Worm (Caenorhabditis elegans): ENCODE data around the gene frpr-9.
A peak's percentile ranks its signal among the peaks of the same experiment; 100 is the strongest.

Gene frpr-9

ce11 chrV:11034748-11035147 lies 42.9 kb downstream of the frpr-9 start, which contains the start of gene pptr-2:
pptr-2 (minus strand) TSS chrV:11034931.
- no peak for TF ChIP-seq unc-62 (GFP tag; optimal IDR thresholded peaks at IDR 0.05)
- peak; percentile 14 for TF ChIP-seq sma-9 (GFP tag; optimal IDR thresholded peaks at IDR 0.05)
- TF ChIP-seq sma-9 (tag; optimal IDR thresholded peaks at IDR 0.05) = no peak
- peak; percentile 59 for TF ChIP-seq nhr-129 (tag; optimal IDR thresholded peaks at IDR 0.05)
- no peak for TF ChIP-seq sma-3 (GFP tag; optimal IDR thresholded peaks at IDR 0.05)
- no peak for TF ChIP-seq crh-2 (tag; optimal IDR thresholded peaks at IDR 0.05)
- TF ChIP-seq Y55F3AM.14 (GFP tag; optimal IDR thresholded peaks at IDR 0.05) = no peak
- TF ChIP-seq peb-1 (tag; optimal IDR thresholded peaks at IDR 0.05) = no peak
- peak; percentile 22 for TF ChIP-seq sem-4 (tag; optimal IDR thresholded peaks at IDR 0.05)
- no peak for TF ChIP-seq gmeb-1 (tag; optimal IDR thresholded peaks at IDR 0.05)
- no peak for TF ChIP-seq lin-11 (tag; optimal IDR thresholded peaks at IDR 0.05)
- TF ChIP-seq fos-1 (tag; optimal IDR thresholded peaks at IDR 0.05) = no peak
- TF ChIP-seq nhr-25 (tag; optimal IDR thresholded peaks at IDR 0.05) = no peak
- TF ChIP-seq nhr-21 (tag; optimal IDR thresholded peaks at IDR 0.05) = no peak
- peak; percentile 41 for TF ChIP-seq F13H6.1 (tag; optimal IDR thresholded peaks at IDR 0.05)
- TF ChIP-seq C34F6.9 (tag; optimal IDR thresholded peaks at IDR 0.05) = peak; percentile 16

ce11 chrV:11039379-11039954 lies 47.6 kb downstream of the frpr-9 start, which contains the start of gene pak-2:
pak-2 (minus strand) TSS chrV:11039429.
- no peak for TF ChIP-seq nhr-77 (tag; optimal IDR thresholded peaks at IDR 0.05)
- TF ChIP-seq F13H6.1 (tag; optimal IDR thresholded peaks at IDR 0.05) = peak; percentile 81
- no peak for TF ChIP-seq skn-1 (tag; optimal IDR thresholded peaks at IDR 0.05)
- no peak for TF ChIP-seq lin-39 (tag; optimal IDR thresholded peaks at IDR 0.05)
- TF ChIP-seq nhr-12 (tag; optimal IDR thresholded peaks at IDR 0.05) = no peak
- TF ChIP-seq nhr-11 (tag; optimal IDR thresholded peaks at IDR 0.05) = no peak
- peak; percentile 93 for TF ChIP-seq sma-3 (GFP tag; optimal IDR thresholded peaks at IDR 0.05)
- no peak for TF ChIP-seq mbf-1 (tag; optimal IDR thresholded peaks at IDR 0.05)
- TF ChIP-seq nhr-237 (tag; optimal IDR thresholded peaks at IDR 0.05) = no peak
- TF ChIP-seq zag-1 (tag; optimal IDR thresholded peaks at IDR 0.05) = peak; percentile 12
- TF ChIP-seq sem-4 (tag; optimal IDR thresholded peaks at IDR 0.05) = peak; percentile 45
- TF ChIP-seq sma-9 (GFP tag; optimal IDR thresholded peaks at IDR 0.05) = peak; percentile 62
- TF ChIP-seq sma-9 (tag; optimal IDR thresholded peaks at IDR 0.05) = no peak
- peak; percentile 76 for TF ChIP-seq fos-1 (tag; optimal IDR thresholded peaks at IDR 0.05)
- TF ChIP-seq lsy-2 (tag; optimal IDR thresholded peaks at IDR 0.05) = peak; percentile 38 to 85
- no peak for TF ChIP-seq elt-3 (tag; optimal IDR thresholded peaks at IDR 0.05)
- peak; percentile 39 for TF ChIP-seq blmp-1 (tag; optimal IDR thresholded peaks at IDR 0.05; ENCODE audit: insufficient read depth)
- peak; percentile 74 for TF ChIP-seq crh-2 (tag; optimal IDR thresholded peaks at IDR 0.05)
- peak; percentile 84 for TF ChIP-seq lin-13 (GFP tag; optimal IDR thresholded peaks at IDR 0.05)
- TF ChIP-seq ztf-11 (tag; optimal IDR thresholded peaks at IDR 0.05) = no peak
- TF ChIP-seq C34F6.9 (tag; optimal IDR thresholded peaks at IDR 0.05) = peak; percentile 93
- TF ChIP-seq nhr-129 (tag; optimal IDR thresholded peaks at IDR 0.05) = peak; percentile 90
- peak; percentile 69 for TF ChIP-seq gmeb-1 (tag; optimal IDR thresholded peaks at IDR 0.05)
- TF ChIP-seq lin-11 (tag; optimal IDR thresholded peaks at IDR 0.05) = no peak
- TF ChIP-seq nhr-6 (tag; optimal IDR thresholded peaks at IDR 0.05) = peak; percentile 75
- no peak for TF ChIP-seq dmd-4 (tag; optimal IDR thresholded peaks at IDR 0.05)
- TF ChIP-seq mdl-1 (tag; optimal IDR thresholded peaks at IDR 0.05) = no peak
- no peak for TF ChIP-seq nhr-10 (tag; optimal IDR thresholded peaks at IDR 0.05)
- TF ChIP-seq ZK546.5 (tag; optimal IDR thresholded peaks at IDR 0.05) = no peak
- no peak for TF ChIP-seq ceh-82 (tag; optimal IDR thresholded peaks at IDR 0.05)
- TF ChIP-seq nhr-25 (tag; optimal IDR thresholded peaks at IDR 0.05) = peak; percentile 76
- TF ChIP-seq egl-27 (tag; optimal IDR thresholded peaks at IDR 0.05) = peak; percentile 55
- peak; percentile 95 for TF ChIP-seq unc-55 (GFP tag; optimal IDR thresholded peaks at IDR 0.05)
- TF ChIP-seq nhr-21 (tag; optimal IDR thresholded peaks at IDR 0.05) = peak; percentile 39
- peak; percentile 37 for TF ChIP-seq Y55F3AM.14 (GFP tag; optimal IDR thresholded peaks at IDR 0.05)

ce11 chrV:11040020-11040419 lies 48.1 kb downstream of the frpr-9 start, which contains the start of gene C45B11.9:
C45B11.9 (plus strand) TSS chrV:11040320.
- TF ChIP-seq lin-11 (tag; optimal IDR thresholded peaks at IDR 0.05) (no peak), lsy-2 (tag; optimal IDR thresholded peaks at IDR 0.05) (no peak), nhr-23 (tag; optimal IDR thresholded peaks at IDR 0.05) (no peak), mbf-1 (tag; optimal IDR thresholded peaks at IDR 0.05) (no peak), crh-2 (tag; optimal IDR thresholded peaks at IDR 0.05) (no peak), ZK546.5 (tag; optimal IDR thresholded peaks at IDR 0.05) (no peak), gmeb-1 (tag; optimal IDR thresholded peaks at IDR 0.05) (no peak), lin-39 (tag; optimal IDR thresholded peaks at IDR 0.05) (no peak), nhr-21 (tag; optimal IDR thresholded peaks at IDR 0.05) (no peak), nhr-6 (tag; optimal IDR thresholded peaks at IDR 0.05) (no peak), peb-1 (tag; optimal IDR thresholded peaks at IDR 0.05) (no peak), ama-1 (optimal IDR thresholded peaks at IDR 0.05) (no peak), unc-55 (GFP tag; optimal IDR thresholded peaks at IDR 0.05) (no peak), skn-1 (tag; optimal IDR thresholded peaks at IDR 0.05) (no peak), nhr-25 (tag; optimal IDR thresholded peaks at IDR 0.05) (no peak), mab-5 (tag; optimal IDR thresholded peaks at IDR 0.05) (no peak), ceh-82 (tag; optimal IDR thresholded peaks at IDR 0.05) (no peak), unc-39 (tag; optimal IDR thresholded peaks at IDR 0.05) (no peak)

All from whole organism, L2 larva.